Worm (Caenorhabditis elegans) whole organism, late embryonic: ENCODE data around the gene clec-254.

ENCODE experiments used
- ceh-34 ChIP-seq: sonication (generic microtip); optimal IDR thresholded peaks from 2 replicates; lab custom pipeline; 2016; ENCODE audit warnings: mild to moderate bottlenecking, missing genetic modification characterization, missing compliant biosample characterization
- ceh-9 ChIP-seq: sonication (generic microtip); optimal IDR thresholded peaks from 2 replicates; lab custom pipeline; 2016; ENCODE audit warnings: mild to moderate bottlenecking, missing genetic modification characterization, inconsistent platforms, missing compliant biosample characterization
- elt-2 ChIP-seq: sonication (generic microtip); optimal IDR thresholded peaks from 2 replicates; lab custom pipeline; 2016; ENCODE audit warnings: missing genetic modification reagents, missing genetic modification characterization, missing compliant biosample characterization
- hlh-8 ChIP-seq: sonication (generic microtip); optimal IDR thresholded peaks from 2 replicates; lab custom pipeline; 2016; ENCODE audit warnings: missing genotype, missing genetic modification characterization, missing compliant biosample characterization
- lim-6 ChIP-seq: sonication (generic microtip); optimal IDR thresholded peaks from 2 replicates; lab custom pipeline; 2016; ENCODE audit warnings: missing genetic modification characterization, missing compliant biosample characterization
- nhr-11 ChIP-seq: fragments of 150-350 bp; optimal IDR thresholded peaks from 2 replicates; lab custom pipeline; 2014; ENCODE audit warnings: missing biosample characterization, missing genetic modification characterization
- pag-3 ChIP-seq: sonication (generic microtip); optimal IDR thresholded peaks from 2 replicates; lab custom pipeline; 2016; ENCODE audit warnings: missing compliant biosample characterization, missing genetic modification characterization, borderline replicate concordance
- pha-4 ChIP-seq: fragments of 150-350 bp; optimal IDR thresholded peaks from 2 replicates; lab custom pipeline; 2018; ENCODE audit warnings: missing biosample characterization, missing genetic modification reagents, missing genetic modification characterization
- pqm-1 ChIP-seq: sonication (generic microtip); optimal IDR thresholded peaks from 2 replicates; lab custom pipeline; 2016; ENCODE audit warnings: missing genetic modification characterization, missing compliant biosample characterization

DNA sequence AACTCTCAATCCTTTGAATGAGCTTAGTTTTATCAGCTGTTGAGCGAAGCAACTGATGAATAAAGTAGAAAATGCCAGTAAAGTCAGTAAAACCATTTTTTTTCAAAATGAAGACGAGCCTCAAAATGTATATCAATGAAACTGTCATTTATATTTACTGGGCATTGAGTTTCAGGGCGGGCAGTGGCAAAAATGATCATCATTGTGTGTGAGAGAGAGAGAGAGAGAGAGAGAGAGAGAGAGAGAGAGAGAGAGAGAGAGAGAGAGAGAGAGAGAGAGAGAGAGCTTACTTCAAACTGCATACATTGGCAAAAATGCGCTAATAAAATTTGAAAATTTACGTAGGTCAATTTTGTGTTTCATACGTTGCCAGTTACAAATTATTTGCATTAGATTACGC lies 5.9 kb upstream of the clec-254 start, which contains the start of gene F11D11.3:
- TF ChIP-seq pag-3 (tag; lab: Kevin White, UChicago) (no peak), ceh-34 (tag; lab: Kevin White, UChicago) (no peak), elt-2 (tag; lab: Kevin White, UChicago) (no peak), lim-6 (tag; lab: Kevin White, UChicago) (no peak), ceh-9 (tag; lab: Kevin White, UChicago) (no peak), nhr-11 (no peak), pha-4 (no peak), hlh-8 (tag; lab: Kevin White, UChicago) (no peak), pqm-1 (no peak)
